Worm (Caenorhabditis elegans) whole organism, L2 larva: ENCODE results near the gene inso-1.

Experiments
- F13H6.1 ChIP-seq: sonication (generic microtip); optimal IDR thresholded peaks from 2 replicates; lab custom pipeline; 2016; ENCODE audit warnings: missing genetic modification characterization, missing compliant biosample characterization
- R02D3.7 ChIP-seq: fragments of 150-350 bp; optimal IDR thresholded peaks from 2 replicates; lab custom pipeline; 2014; ENCODE audit warnings: missing biosample characterization, missing genetic modification characterization
- Y55F3AM.14 ChIP-seq: fragments of 200-800 bp; sonication (Bioruptor generic); optimal IDR thresholded peaks from 2 replicates; lab custom pipeline; 2018; ENCODE audit warnings: mild to moderate bottlenecking, missing genetic modification characterization, missing compliant biosample characterization
- ZK546.5 ChIP-seq: sonication (generic microtip); optimal IDR thresholded peaks from 2 replicates; lab custom pipeline; 2017; ENCODE audit warnings: missing biosample characterization, missing genetic modification characterization
- alr-1 ChIP-seq: fragments of 150-350 bp; optimal IDR thresholded peaks from 2 replicates; lab custom pipeline; 2014; ENCODE audit warnings: missing biosample characterization, missing genetic modification characterization
- aly-2 ChIP-seq: fragments of 150-350 bp; optimal IDR thresholded peaks from 2 replicates; lab custom pipeline; 2014; ENCODE audit warnings: missing biosample characterization, missing genetic modification characterization
- blmp-1 ChIP-seq: sonication (generic microtip); optimal IDR thresholded peaks from 2 replicates; lab custom pipeline; 2017; ENCODE audit warnings: missing genetic modification characterization, mild to moderate bottlenecking, missing compliant biosample characterization, antibody characterized with exemption, moderate library complexity; ENCODE audit not compliant: insufficient read depth
- ceh-82 ChIP-seq: fragments of 150-350 bp; optimal IDR thresholded peaks from 2 replicates; lab custom pipeline; 2014; ENCODE audit warnings: missing biosample characterization, missing genetic modification characterization
- crh-2 ChIP-seq: sonication (generic microtip); optimal IDR thresholded peaks from 2 replicates; lab custom pipeline; 2017; ENCODE audit warnings: missing biosample characterization, missing genetic modification characterization
- egl-27 ChIP-seq: sonication (generic microtip); optimal IDR thresholded peaks from 3 replicates; lab custom pipeline; 2017; ENCODE audit warnings: missing biosample characterization, missing genetic modification reagents, missing genetic modification characterization
- elt-1 ChIP-seq: fragments of 150-350 bp; optimal IDR thresholded peaks from 2 replicates; lab custom pipeline; 2014; ENCODE audit warnings: missing biosample characterization, missing genetic modification characterization
- fos-1 ChIP-seq: fragments of 150-350 bp; optimal IDR thresholded peaks from 2 replicates; lab custom pipeline; 2014; ENCODE audit warnings: missing biosample characterization, missing genetic modification characterization
- gmeb-1 ChIP-seq: fragments of 150-350 bp; optimal IDR thresholded peaks from 2 replicates; lab custom pipeline; 2014; ENCODE audit warnings: missing biosample characterization, missing genetic modification characterization
- lin-11 ChIP-seq: fragments of 150-350 bp; sonication (generic microtip); optimal IDR thresholded peaks from 2 replicates; lab custom pipeline; 2014; ENCODE audit warnings: missing biosample characterization, missing genetic modification characterization, inconsistent platforms, mixed read lengths
- lin-39 ChIP-seq: fragments of 150-350 bp; optimal IDR thresholded peaks from 2 replicates; lab custom pipeline; 2014; ENCODE audit warnings: missing biosample characterization, missing genetic modification reagents, missing genetic modification characterization
- lsy-2 ChIP-seq, 2 experiments: fragments of 150-350 bp in 1 of 2; sonication (generic microtip) in 1 of 2; optimal IDR thresholded peaks; 2 replicates each; lab custom pipeline; 2014 to 2017; ENCODE audit warnings: missing biosample characterization in 2 of 2, missing genetic modification characterization in 2 of 2
- mab-5 ChIP-seq: fragments of 150-350 bp; optimal IDR thresholded peaks from 2 replicates; lab custom pipeline; 2014; ENCODE audit warnings: missing biosample characterization, missing genetic modification characterization
- mbf-1 ChIP-seq: sonication (generic microtip); optimal IDR thresholded peaks from 2 replicates; lab custom pipeline; 2017; ENCODE audit warnings: missing biosample characterization, missing genetic modification characterization
- mdl-1 ChIP-seq, 2 experiments: fragments of 150-350 bp in 1 of 2; sonication (generic microtip) in 1 of 2; optimal IDR thresholded peaks; 2 replicates each; lab custom pipeline; 2017; ENCODE audit warnings: missing biosample characterization in 2 of 2, missing genetic modification characterization in 2 of 2
- nhr-10 ChIP-seq: sonication (generic microtip); optimal IDR thresholded peaks from 2 replicates; lab custom pipeline; 2017; ENCODE audit warnings: missing biosample characterization, missing genetic modification characterization
- nhr-12 ChIP-seq: fragments of 150-350 bp; optimal IDR thresholded peaks from 2 replicates; lab custom pipeline; 2014; ENCODE audit warnings: missing biosample characterization, missing genetic modification characterization
- nhr-129 ChIP-seq: fragments of 150-350 bp; optimal IDR thresholded peaks from 2 replicates; lab custom pipeline; 2014; ENCODE audit warnings: missing biosample characterization, missing genetic modification characterization
- nhr-21 ChIP-seq: fragments of 150-350 bp; optimal IDR thresholded peaks from 2 replicates; lab custom pipeline; 2014; ENCODE audit warnings: missing biosample characterization, missing genetic modification characterization
- nhr-23 ChIP-seq: fragments of 150-350 bp; optimal IDR thresholded peaks from 2 replicates; lab custom pipeline; 2014; ENCODE audit warnings: missing biosample characterization, missing genetic modification reagents, missing genetic modification characterization
- nhr-237 ChIP-seq: fragments of 150-350 bp; optimal IDR thresholded peaks from 2 replicates; lab custom pipeline; 2014; ENCODE audit warnings: missing biosample characterization, missing genetic modification characterization
- nhr-25 ChIP-seq: fragments of 150-350 bp; sonication (generic microtip); optimal IDR thresholded peaks from 3 replicates; lab custom pipeline; 2014; ENCODE audit warnings: missing biosample characterization, missing genetic modification characterization
- nhr-6 ChIP-seq: fragments of 150-350 bp; optimal IDR thresholded peaks from 2 replicates; lab custom pipeline; 2014; ENCODE audit warnings: missing biosample characterization, missing genetic modification characterization
- nhr-77 ChIP-seq: fragments of 150-350 bp; optimal IDR thresholded peaks from 2 replicates; lab custom pipeline; 2014; ENCODE audit warnings: missing biosample characterization, missing genetic modification characterization
- peb-1 ChIP-seq: fragments of 150-350 bp; optimal IDR thresholded peaks from 2 replicates; lab custom pipeline; 2014; ENCODE audit warnings: missing biosample characterization, missing genetic modification characterization
- skn-1 ChIP-seq: sonication (generic microtip); optimal IDR thresholded peaks from 2 replicates; lab custom pipeline; 2017; ENCODE audit warnings: missing biosample characterization, missing genetic modification characterization
- sma-3 ChIP-seq: sonication (generic microtip); optimal IDR thresholded peaks from 2 replicates; lab custom pipeline; 2016; ENCODE audit warnings: missing genetic modification reagents, missing genetic modification characterization, missing compliant biosample characterization
- sma-9 ChIP-seq, 2 experiments: fragments of 150-350 bp in 1 of 2; sonication (generic microtip) in 1 of 2; optimal IDR thresholded peaks; 2 replicates each; lab custom pipeline; 2014 to 2016; ENCODE audit warnings: missing genetic modification characterization in 2 of 2, mild to moderate bottlenecking in 1 of 2, missing biosample characterization in 1 of 2, missing compliant biosample characterization in 1 of 2, missing genetic modification reagents in 1 of 2, moderate library complexity in 1 of 2
- snpc-4 ChIP-seq: fragments of 150-350 bp; optimal IDR thresholded peaks from 2 replicates; lab custom pipeline; 2014; ENCODE audit warnings: missing biosample characterization, missing genetic modification characterization
- unc-39 ChIP-seq: fragments of 150-350 bp; optimal IDR thresholded peaks from 2 replicates; lab custom pipeline; 2014; ENCODE audit warnings: missing biosample characterization, missing genetic modification characterization
- unc-62 ChIP-seq: fragments of 150-350 bp; optimal IDR thresholded peaks from 2 replicates; lab custom pipeline; 2014; ENCODE audit warnings: missing biosample characterization, missing genetic modification reagents, missing genetic modification characterization
- zag-1 ChIP-seq: fragments of 150-350 bp; optimal IDR thresholded peaks from 2 replicates; lab custom pipeline; 2014; ENCODE audit warnings: missing biosample characterization, missing genetic modification characterization
- ztf-1 ChIP-seq: fragments of 200-800 bp; sonication (Bioruptor generic); conservative IDR thresholded peaks from 2 replicates; pipeline ENCODE4 v1.3.6; 2022; ENCODE audit warnings: missing genetic modification characterization, missing compliant biosample characterization
- ztf-11 ChIP-seq: sonication (generic microtip); optimal IDR thresholded peaks from 2 replicates; lab custom pipeline; 2017; ENCODE audit warnings: missing biosample characterization, missing genetic modification characterization
- ztf-4 ChIP-seq: fragments of 150-350 bp; optimal IDR thresholded peaks from 2 replicates; lab custom pipeline; 2014; ENCODE audit warnings: missing biosample characterization, missing genetic modification characterization

The inso-1 gene

DNA sequence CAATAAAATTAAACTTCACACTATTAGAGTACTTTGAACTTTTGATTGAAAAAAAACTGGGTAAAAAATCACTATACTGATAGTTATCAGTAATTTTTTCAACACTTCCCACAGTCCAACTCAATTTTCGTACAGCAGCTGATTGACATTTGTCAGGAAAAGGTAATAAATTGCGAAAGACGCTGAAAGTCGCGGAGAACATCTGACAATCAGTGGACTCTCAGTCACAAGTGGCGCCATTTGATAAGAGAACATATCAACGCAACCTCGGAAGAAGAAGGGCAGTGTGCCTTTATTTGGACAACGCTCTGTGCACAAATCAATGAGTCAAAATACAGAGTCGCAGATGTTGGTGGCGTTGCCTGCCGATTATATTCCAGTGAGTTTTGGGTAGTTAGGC is 27.4 kb upstream of the inso-1 start, which contains the start of gene C52B11.5:
Gene C52B11.5, plus strand, starts transcription at position 250 of the 400 bp plus-strand sequence.
- TF ChIP-seq gmeb-1 (tag; lab: Kevin White, UChicago), result peak; percentile 2
- TF ChIP-seq nhr-12, result no peak
- TF ChIP-seq alr-1, result no peak
- peak; percentile 21 for TF ChIP-seq crh-2
- no peak for TF ChIP-seq snpc-4 (tag; lab: Kevin White, UChicago)
- TF ChIP-seq sma-9 (GFP tag; optimal IDR thresholded peaks at IDR 0.05; lab: Kevin White, UChicago), result peak; percentile 28
- TF ChIP-seq sma-9 (tag; optimal IDR thresholded peaks at IDR 0.05; lab: Kevin White, UChicago), result no peak
- peak; percentile 5 for TF ChIP-seq F13H6.1
- TF ChIP-seq egl-27 (tag; lab: Kevin White, UChicago), result no peak
- TF ChIP-seq fos-1 (tag; lab: Kevin White, UChicago), result peak; percentile 85

- no peak for TF ChIP-seq ztf-11 (tag; lab: Kevin White, UChicago)
- no peak for TF ChIP-seq lin-11
- TF ChIP-seq sma-3, result no peak
- no peak for TF ChIP-seq elt-1
- no peak for TF ChIP-seq mbf-1 (tag; lab: Kevin White, UChicago)
- TF ChIP-seq gmeb-1 (tag; lab: Kevin White, UChicago), result no peak
- TF ChIP-seq mab-5 (tag; lab: Kevin White, UChicago), result no peak
- no peak for TF ChIP-seq nhr-129 (tag; lab: Kevin White, UChicago)
- no peak for TF ChIP-seq F13H6.1
- TF ChIP-seq nhr-237 (tag; lab: Kevin White, UChicago), result no peak
- no peak for TF ChIP-seq R02D3.7 (tag; lab: Kevin White, UChicago)
- TF ChIP-seq lsy-2 (tag; optimal IDR thresholded peaks at IDR 0.05; lab: Kevin White, UChicago), result no peak
- TF ChIP-seq ztf-1 (GFP tag; lab: Robert Waterston, UW), result no peak
- TF ChIP-seq, all 48 proteins: peak for 0
These were observed 7.1 kb upstream of the inso-1 start for ce11 chrX:1292894-1293293.

- no peak for TF ChIP-seq ztf-11 (tag; lab: Kevin White, UChicago)
- TF ChIP-seq elt-1, result no peak
- no peak for TF ChIP-seq Y55F3AM.14 (GFP tag; lab: Kevin White, UChicago)
- TF ChIP-seq ZK546.5 (tag; lab: Kevin White, UChicago), result no peak
These were observed 6.5 kb upstream of the inso-1 start for ce11 chrX:1293471-1293870.

ce11 chrX:1294607-1295303 is 5.2 kb upstream of the inso-1 start, which contains the start of gene dop-4:
dop-4 (plus strand) TSS chrX:1295253.
- TF ChIP-seq sma-9 (GFP tag; optimal IDR thresholded peaks at IDR 0.05; lab: Kevin White, UChicago) (peak; percentile 7), sma-9 (tag; optimal IDR thresholded peaks at IDR 0.05; lab: Kevin White, UChicago) (no peak), gmeb-1 (tag; lab: Kevin White, UChicago) (no peak), nhr-6 (tag; lab: Kevin White, UChicago) (no peak), blmp-1 (tag; lab: Kevin White, UChicago) (no peak), egl-27 (tag; lab: Kevin White, UChicago) (no peak), lin-11 (no peak)
- TF ChIP-seq, all 48 proteins: peak for 1

- no peak for TF ChIP-seq zag-1 (tag; lab: Kevin White, UChicago)
- TF ChIP-seq nhr-21 (tag; lab: Kevin White, UChicago), result no peak
- TF ChIP-seq ztf-4 (tag; lab: Kevin White, UChicago), result no peak
These were observed 4.2 kb upstream of the inso-1 start for ce11 chrX:1295713-1296112.

- TF ChIP-seq gmeb-1 (tag; lab: Kevin White, UChicago), result peak; percentile 38
- no peak for TF ChIP-seq ztf-4 (tag; lab: Kevin White, UChicago)
- TF ChIP-seq mdl-1 (tag; optimal IDR thresholded peaks at IDR 0.05; lab: Kevin White, UChicago), result peak; percentile 9 to 40
- TF ChIP-seq crh-2, result peak; percentile 71
- TF ChIP-seq Y55F3AM.14 (GFP tag; lab: Kevin White, UChicago), result no peak
- TF ChIP-seq nhr-237 (tag; lab: Kevin White, UChicago), result no peak
- TF ChIP-seq nhr-6 (tag; lab: Kevin White, UChicago), result peak; percentile 19
- peak; percentile 92 for TF ChIP-seq F13H6.1
- no peak for TF ChIP-seq mbf-1 (tag; lab: Kevin White, UChicago)
- TF ChIP-seq ztf-11 (tag; lab: Kevin White, UChicago), result no peak
- peak; percentile 51 for TF ChIP-seq lin-11
- no peak for TF ChIP-seq unc-62 (GFP tag; lab: Kevin White, UChicago)
- no peak for TF ChIP-seq nhr-23 (tag; lab: Kevin White, UChicago)
- no peak for TF ChIP-seq ztf-1 (GFP tag; lab: Robert Waterston, UW)
- TF ChIP-seq peb-1 (tag; lab: Kevin White, UChicago), result no peak
- peak; percentile 91 for TF ChIP-seq nhr-129 (tag; lab: Kevin White, UChicago)
- TF ChIP-seq nhr-25 (tag; lab: Kevin White, UChicago), result no peak
- no peak for TF ChIP-seq aly-2 (tag; lab: Kevin White, UChicago)
- no peak for TF ChIP-seq nhr-10 (tag; lab: Kevin White, UChicago)
- TF ChIP-seq lin-39, result no peak
- no peak for TF ChIP-seq nhr-77 (tag; lab: Kevin White, UChicago)
- no peak for TF ChIP-seq unc-39
- peak; percentile 44 for TF ChIP-seq snpc-4 (tag; lab: Kevin White, UChicago)
- TF ChIP-seq alr-1, result no peak
- TF ChIP-seq fos-1 (tag; lab: Kevin White, UChicago), result peak; percentile 86
- no peak for TF ChIP-seq ceh-82
- no peak for TF ChIP-seq skn-1 (tag; lab: Kevin White, UChicago)
- TF ChIP-seq ZK546.5 (tag; lab: Kevin White, UChicago), result no peak
These were observed 2.3 kb downstream of the inso-1 start for ce11 chrX:1302267-1302666.
